Worm (Caenorhabditis elegans) whole organism, L4 larva: ENCODE results near the gene nsph-1.1.

ENCODE experiments used
- ama-1 ChIP-seq: fragments of 150-350 bp; optimal IDR thresholded peaks from 2 replicates; lab custom pipeline; 2014; ENCODE audit warnings: inconsistent platforms, mixed read lengths
- jun-1 ChIP-seq: fragments of 150-350 bp; optimal IDR thresholded peaks from 2 replicates; lab custom pipeline; 2014; ENCODE audit warnings: missing biosample characterization, missing genetic modification reagents, missing genetic modification characterization
- nhr-237 ChIP-seq: sonication (generic microtip); optimal IDR thresholded peaks from 2 replicates; lab custom pipeline; 2017; ENCODE audit warnings: missing biosample characterization, missing genetic modification characterization
- nhr-77 ChIP-seq: fragments of 150-350 bp; optimal IDR thresholded peaks from 2 replicates; lab custom pipeline; 2014; ENCODE audit warnings: missing biosample characterization, missing genetic modification characterization
- zag-1 ChIP-seq: fragments of 150-350 bp; optimal IDR thresholded peaks from 2 replicates; lab custom pipeline; 2014; ENCODE audit warnings: missing biosample characterization, missing genetic modification characterization

DNA sequence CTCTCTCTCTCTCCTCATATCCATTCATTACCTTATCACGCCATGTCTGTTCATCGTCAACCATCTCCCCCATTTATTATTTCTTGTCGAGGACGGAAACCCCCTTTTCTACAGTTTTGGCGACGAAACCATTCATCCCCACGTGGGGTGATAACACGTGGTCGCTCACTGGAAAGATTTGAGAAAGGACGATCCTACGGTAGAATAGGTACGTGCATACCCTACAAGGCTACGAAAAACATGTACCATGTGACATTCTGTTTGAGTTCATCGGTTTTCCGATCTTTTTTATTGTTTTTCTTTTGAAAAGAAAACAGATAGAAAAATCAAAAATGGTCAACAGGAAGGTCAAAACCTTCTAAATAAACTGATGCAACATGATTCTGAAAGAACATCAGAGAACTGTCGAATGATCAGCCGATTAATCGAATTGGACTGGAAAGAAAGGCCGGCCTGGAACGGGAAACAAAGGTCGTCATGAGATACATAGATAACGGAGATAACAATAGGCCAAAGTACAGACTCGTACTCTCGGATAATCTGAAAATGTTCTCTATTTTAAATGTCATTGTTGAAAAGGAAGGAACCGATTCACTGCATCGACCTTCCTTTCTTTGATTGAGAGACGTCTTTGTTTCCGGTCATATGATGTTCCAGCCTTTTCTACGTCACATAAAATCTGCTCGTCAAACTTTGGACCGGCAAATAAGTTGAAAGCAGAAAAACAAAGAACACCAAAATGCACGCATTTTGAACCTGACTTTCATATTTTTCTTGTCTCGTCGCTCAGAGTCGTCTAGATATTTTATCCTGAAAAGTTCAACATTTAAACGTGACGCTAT lies 24.3 kb upstream of the nsph-1.1 start:
- TF ChIP-seq zag-1 (no peak), nhr-77 (tag; lab: Kevin White, UChicago) (peak; percentile 30), nhr-237 (tag; lab: Kevin White, UChicago) (no peak), ama-1 (no peak), jun-1 (tag; lab: Kevin White, UChicago) (no peak)
